Fruit fly (Drosophila melanogaster): ENCODE results near the gene Art8.
A peak's percentile ranks its signal among the peaks of the same experiment; 100 is the strongest.

dm6 chr2L:11014671-11015070, 3.8 kb upstream of the Art8 start:
- peak; percentile 51 for TF ChIP-seq CG15710 (tag; optimal IDR thresholded peaks at IDR 0.05)
- no peak for TF ChIP-seq CG13204 (GFP tag; optimal IDR thresholded peaks at IDR 0.05)
- TF ChIP-seq CG9948 (tag; optimal IDR thresholded peaks at IDR 0.05), result peak; percentile 56
- peak; percentile 11 for TF ChIP-seq EcR (GFP tag; optimal IDR thresholded peaks at IDR 0.05)
- TF ChIP-seq fd96Ca (GFP tag; IDR thresholded peaks at IDR 0.05), result no peak
- no peak for TF ChIP-seq CG32121 (GFP tag; IDR thresholded peaks at IDR 0.05)

Data from whole organism, pupa.